Fruit fly (Drosophila melanogaster) whole organism, embryonic: ENCODE measurements around the gene CG11664.
A peak's percentile ranks its signal among the peaks of the same experiment; 100 is the strongest.

ENCODE experiments used
- Atf6 ChIP-seq: fragments of 200-800 bp; sonication (Bioruptor generic); IDR thresholded peaks from 2 replicates; pipeline ENCODE4 v1.3.6; 2022; ENCODE audit warnings: missing biosample characterization, missing genetic modification characterization
- B-H1 ChIP-seq: fragments of 200-800 bp; sonication (Bioruptor generic); IDR thresholded peaks from 3 replicates; pipeline ENCODE4 v1.3.6; 2022; ENCODE audit warnings: missing biosample characterization, missing genetic modification characterization
- CG10267 ChIP-seq: fragments of 200-800 bp; sonication (Bioruptor generic); optimal IDR thresholded peaks from 2 replicates; lab custom pipeline; 2018; ENCODE audit warnings: missing biosample characterization, mild to moderate bottlenecking, missing genetic modification characterization, moderate library complexity
- CG10431 ChIP-seq: fragments of 200-800 bp; sonication (Bioruptor generic); optimal IDR thresholded peaks from 3 replicates; lab custom pipeline; 2018; ENCODE audit warnings: missing biosample characterization, mild to moderate bottlenecking, missing genetic modification characterization
- CG11695 ChIP-seq: fragments of 200-800 bp; sonication (Bioruptor generic); IDR thresholded peaks from 3 replicates; pipeline ENCODE4 v1.3.6; 2022; ENCODE audit warnings: missing biosample characterization, missing genetic modification characterization
- CG12155 ChIP-seq: fragments of 200-800 bp; sonication (Bioruptor generic); optimal IDR thresholded peaks from 3 replicates; lab custom pipeline; 2016; ENCODE audit warnings: missing biosample characterization, missing genetic modification characterization
- CG14014 ChIP-seq: fragments of 200-800 bp; sonication (Bioruptor generic); IDR thresholded peaks from 2 replicates; pipeline ENCODE4 v1.3.6; 2022; ENCODE audit warnings: missing biosample characterization, missing genetic modification characterization
- CG14710 ChIP-seq: fragments of 200-800 bp; sonication (Bioruptor generic); optimal IDR thresholded peaks from 3 replicates; lab custom pipeline; 2019; ENCODE audit warnings: missing biosample characterization, mild to moderate bottlenecking, missing genetic modification characterization, moderate library complexity
- CG15269 ChIP-seq: fragments of 200-800 bp; sonication (Bioruptor generic); optimal IDR thresholded peaks from 2 replicates; lab custom pipeline; 2018; ENCODE audit warnings: missing biosample characterization, mild to moderate bottlenecking, missing genetic modification characterization, moderate library complexity
- CG17912 ChIP-seq: fragments of 200-800 bp; sonication (Bioruptor generic); optimal IDR thresholded peaks from 2 replicates; lab custom pipeline; 2018; ENCODE audit warnings: missing biosample characterization, mild to moderate bottlenecking, missing genetic modification characterization
- CG33213 ChIP-seq: fragments of 200-800 bp; sonication (Bioruptor generic); optimal IDR thresholded peaks from 3 replicates; lab custom pipeline; 2016; ENCODE audit warnings: missing biosample characterization, missing genetic modification characterization
- CG34224 ChIP-seq: fragments of 200-800 bp; sonication (Bioruptor generic); IDR thresholded peaks from 3 replicates; pipeline ENCODE4 v1.3.6; 2022; ENCODE audit warnings: missing biosample characterization, missing genetic modification characterization; ENCODE audit not compliant: partially characterized antibody
- CG3847 ChIP-seq: fragments of 200-800 bp; sonication (Bioruptor generic); IDR thresholded peaks from 2 replicates; pipeline ENCODE4 v1.3.6; 2022; ENCODE audit warnings: missing biosample characterization, missing genetic modification characterization
- CG4730 ChIP-seq: fragments of 200-800 bp; sonication (Bioruptor generic); IDR thresholded peaks from 2 replicates; pipeline ENCODE4 v1.3.6; 2022; ENCODE audit warnings: missing biosample characterization, missing genetic modification characterization
- CG6272 ChIP-seq: fragments of 200-800 bp; sonication (Bioruptor generic); IDR thresholded peaks from 2 replicates; pipeline ENCODE4 v1.3.6; 2022; ENCODE audit warnings: missing biosample characterization, missing genetic modification characterization
- CG9215 ChIP-seq: fragments of 200-800 bp; sonication (Bioruptor generic); IDR thresholded peaks from 2 replicates; pipeline ENCODE4 v1.3.6; 2022; ENCODE audit warnings: missing biosample characterization, missing genetic modification characterization
- CG9932 ChIP-seq: fragments of 200-800 bp; sonication (Bioruptor generic); IDR thresholded peaks from 2 replicates; pipeline ENCODE4 v1.3.6; 2022; ENCODE audit warnings: missing biosample characterization, missing genetic modification characterization
- CTCF ChIP-seq: fragments of 200-800 bp; sonication (Bioruptor generic); optimal IDR thresholded peaks from 2 replicates; lab custom pipeline; 2017; ENCODE audit warnings: missing biosample characterization, mild to moderate bottlenecking, missing genetic modification characterization, moderate library complexity
- Camta ChIP-seq: fragments of 200-800 bp; sonication (Bioruptor generic); optimal IDR thresholded peaks from 2 replicates; lab custom pipeline; 2016; ENCODE audit warnings: missing biosample characterization, missing genetic modification characterization
- Chrac-16 ChIP-seq: fragments of 200-800 bp; sonication (Bioruptor generic); optimal IDR thresholded peaks from 3 replicates; lab custom pipeline; 2016; ENCODE audit warnings: missing biosample characterization, missing genetic modification characterization
- Gug ChIP-seq: fragments of 200-800 bp; sonication (Bioruptor generic); IDR thresholded peaks from 4 replicates; pipeline ENCODE4 v1.3.6; 2022; ENCODE audit warnings: missing biosample characterization, missing genetic modification characterization
- Hand ChIP-seq: fragments of 200-800 bp; sonication (Bioruptor generic); optimal IDR thresholded peaks from 2 replicates; lab custom pipeline; 2017; ENCODE audit warnings: mild to moderate bottlenecking, missing biosample characterization, missing genetic modification reagents, missing genetic modification characterization
- MESR4 ChIP-seq: fragments of 200-800 bp; sonication (Bioruptor generic); optimal IDR thresholded peaks from 2 replicates; lab custom pipeline; 2018; ENCODE audit warnings: missing biosample characterization, mild to moderate bottlenecking, missing genetic modification characterization, moderate library complexity
- Mad ChIP-seq: fragments of 200-800 bp; sonication (Bioruptor generic); optimal IDR thresholded peaks from 2 replicates; lab custom pipeline; 2016; ENCODE audit warnings: missing biosample characterization, missing genetic modification characterization
- Max ChIP-seq: fragments of 200-800 bp; sonication (Bioruptor generic); optimal IDR thresholded peaks from 2 replicates; lab custom pipeline; 2016; ENCODE audit warnings: missing biosample characterization, mild to moderate bottlenecking, missing genetic modification characterization
- Myb ChIP-seq: fragments of 200-800 bp; sonication (Bioruptor generic); optimal IDR thresholded peaks from 2 replicates; lab custom pipeline; 2016; ENCODE audit warnings: missing biosample characterization, missing genetic modification characterization
- NfI ChIP-seq: fragments of 200-800 bp; sonication (Bioruptor generic); optimal IDR thresholded peaks from 3 replicates; lab custom pipeline; 2018; ENCODE audit warnings: missing biosample characterization, mild to moderate bottlenecking, missing genetic modification characterization, moderate library complexity
- Oaz ChIP-seq: fragments of 200-800 bp; sonication (Bioruptor generic); IDR thresholded peaks from 2 replicates; pipeline ENCODE4 v1.3.6; 2022; ENCODE audit warnings: missing biosample characterization, missing genetic modification characterization
- Ravus ChIP-seq: fragments of 200-800 bp; sonication (Bioruptor generic); IDR thresholded peaks from 2 replicates; pipeline ENCODE4 v1.3.6; 2022; ENCODE audit warnings: missing biosample characterization, missing genetic modification characterization
- Sry-β ChIP-seq: fragments of 200-800 bp; sonication (Bioruptor generic); optimal IDR thresholded peaks from 2 replicates; lab custom pipeline; 2018; ENCODE audit warnings: missing biosample characterization, mild to moderate bottlenecking, missing genetic modification characterization, moderate library complexity
- Stat92E ChIP-seq, 3 experiments: fragments of >200 bp in 2 of 3; fragments of 200-800 bp in 1 of 3; sonication (Bioruptor generic) in 1 of 3; optimal IDR thresholded peaks; 2 replicates each; lab custom pipeline; 2017 to 2019; ENCODE audit warnings: missing biosample characterization in 3 of 3, missing genetic modification characterization in 3 of 3, mild to moderate bottlenecking in 1 of 3, moderate library complexity in 1 of 3
- Xbp1 ChIP-seq: fragments of 200-800 bp; sonication (Bioruptor generic); optimal IDR thresholded peaks from 3 replicates; lab custom pipeline; 2016; ENCODE audit warnings: missing biosample characterization, mild to moderate bottlenecking, missing genetic modification characterization
- abd-A ChIP-seq: fragments of 200-800 bp; sonication (Bioruptor generic); optimal IDR thresholded peaks from 3 replicates; lab custom pipeline; 2019; ENCODE audit warnings: missing biosample characterization, mild to moderate bottlenecking, missing genetic modification characterization, moderate library complexity
- corto ChIP-seq: fragments of 200-800 bp; sonication (Bioruptor generic); optimal IDR thresholded peaks from 2 replicates; lab custom pipeline; 2016; ENCODE audit warnings: missing biosample characterization, mild to moderate bottlenecking, missing genetic modification characterization, moderate library complexity
- crc ChIP-seq: fragments of 200-800 bp; sonication (Bioruptor generic); optimal IDR thresholded peaks from 2 replicates; lab custom pipeline; 2016; ENCODE audit warnings: missing biosample characterization, missing genetic modification characterization
- dati ChIP-seq: fragments of 200-800 bp; sonication (Bioruptor generic); IDR thresholded peaks from 2 replicates; pipeline ENCODE4 v1.3.6; 2022; ENCODE audit warnings: missing biosample characterization, missing genetic modification characterization
- exex ChIP-seq: fragments of 200-800 bp; sonication (Bioruptor generic); optimal IDR thresholded peaks from 4 replicates; lab custom pipeline; 2018; ENCODE audit warnings: missing biosample characterization, mild to moderate bottlenecking, missing genetic modification characterization, moderate library complexity
- fd3F ChIP-seq: fragments of 200-800 bp; sonication (Bioruptor generic); optimal IDR thresholded peaks from 2 replicates; lab custom pipeline; 2018; ENCODE audit warnings: missing biosample characterization, mild to moderate bottlenecking, missing genetic modification characterization, moderate library complexity
- klu ChIP-seq: fragments of 200-800 bp; sonication (Bioruptor generic); IDR thresholded peaks from 2 replicates; pipeline ENCODE4 v1.3.6; 2022; ENCODE audit warnings: missing biosample characterization, missing genetic modification characterization
- kni ChIP-seq: fragments of 200-800 bp; sonication (Bioruptor generic); optimal IDR thresholded peaks from 3 replicates; lab custom pipeline; 2017; ENCODE audit warnings: mild to moderate bottlenecking, missing biosample characterization, missing genetic modification reagents, missing genetic modification characterization
- lmd ChIP-seq: fragments of 200-800 bp; sonication (Bioruptor generic); IDR thresholded peaks from 2 replicates; pipeline ENCODE4 v1.3.6; 2022; ENCODE audit warnings: missing biosample characterization, missing genetic modification characterization
- odd ChIP-seq: fragments of 200-800 bp; sonication (Bioruptor generic); optimal IDR thresholded peaks from 2 replicates; lab custom pipeline; 2017; ENCODE audit warnings: missing biosample characterization, mild to moderate bottlenecking, missing genetic modification characterization
- pho ChIP-seq: fragments of 200-800 bp; sonication (Bioruptor generic); optimal IDR thresholded peaks from 2 replicates; lab custom pipeline; 2016; ENCODE audit warnings: missing biosample characterization, missing genetic modification characterization
- ro ChIP-seq: fragments of 200-800 bp; sonication (Bioruptor generic); IDR thresholded peaks from 2 replicates; pipeline ENCODE4 v1.3.6; 2022; ENCODE audit warnings: missing biosample characterization, missing genetic modification characterization
- run ChIP-seq: fragments of 200-800 bp; sonication (Bioruptor generic); optimal IDR thresholded peaks from 3 replicates; lab custom pipeline; 2018; ENCODE audit warnings: missing biosample characterization, mild to moderate bottlenecking, missing genetic modification characterization
- shn ChIP-seq: fragments of 200-800 bp; sonication (Bioruptor generic); optimal IDR thresholded peaks from 3 replicates; lab custom pipeline; 2016; ENCODE audit warnings: missing biosample characterization, missing genetic modification characterization
- slou ChIP-seq: fragments of 200-800 bp; sonication (Bioruptor generic); optimal IDR thresholded peaks from 3 replicates; lab custom pipeline; 2016; ENCODE audit warnings: missing biosample characterization, missing genetic modification characterization
- tna ChIP-seq: fragments of 200-800 bp; sonication (Bioruptor generic); IDR thresholded peaks from 2 replicates; pipeline ENCODE4 v1.3.6; 2022; ENCODE audit warnings: missing biosample characterization, missing genetic modification characterization; ENCODE audit not compliant: partially characterized antibody
- tup ChIP-seq: fragments of 200-800 bp; sonication (Bioruptor generic); optimal IDR thresholded peaks from 2 replicates; lab custom pipeline; 2016; ENCODE audit warnings: missing biosample characterization, mild to moderate bottlenecking, missing genetic modification characterization, moderate library complexity
- usp ChIP-seq: fragments of >200 bp; optimal IDR thresholded peaks from 2 replicates; lab custom pipeline; 2017; ENCODE audit warnings: missing biosample characterization, missing genetic modification characterization
- zfh1 ChIP-seq: fragments of 200-800 bp; sonication (Bioruptor generic); IDR thresholded peaks from 3 replicates; pipeline ENCODE4 v1.3.6; 2022; ENCODE audit warnings: missing biosample characterization, missing genetic modification characterization

The CG11664 gene

DNA sequence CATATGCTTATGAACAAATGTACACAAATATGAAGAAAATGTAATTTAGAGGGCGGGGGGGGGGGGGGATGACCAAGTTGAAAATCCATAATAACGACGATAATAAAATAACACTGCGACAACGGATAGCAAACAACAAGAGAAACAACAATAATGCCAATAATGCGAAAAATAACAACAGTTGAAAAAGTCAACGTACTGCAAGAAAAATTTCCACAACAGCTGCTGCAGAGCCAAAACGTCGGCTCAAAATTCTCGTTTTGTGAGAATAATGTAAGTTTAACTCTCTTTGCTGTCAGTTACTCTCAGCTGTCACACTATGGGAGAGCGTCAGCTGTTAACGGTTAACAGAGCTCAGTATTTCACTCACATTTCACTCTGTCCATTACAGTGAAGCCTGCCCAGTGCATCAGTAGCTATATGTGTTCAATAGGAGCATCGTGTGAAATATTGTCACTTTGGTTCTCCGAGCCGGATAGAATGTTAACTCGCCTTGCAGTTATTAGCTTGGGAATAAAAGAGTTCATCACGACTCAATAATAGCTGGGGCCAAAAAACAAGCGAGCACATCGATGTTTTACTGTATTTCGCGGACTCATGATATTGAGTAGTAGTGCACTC, 25.3 kb downstream of the CG11664 start (continued):
- TF ChIP-seq klu (GFP tag; lab: Robert Waterston, UW) (peak; percentile 44; the same call in 1 of the 2 replicates), tna (GFP tag; lab: Robert Waterston, UW) (no peak), Oaz (peak; percentile 66), CG4730 (peak; percentile 54; the same call in 1 of the 2 replicates), lmd (GFP tag; lab: Robert Waterston, UW) (peak; percentile 81), Sry-β (GFP tag; lab: Kevin White, UChicago) (no peak), CG9215 (GFP tag; lab: Robert Waterston, UW) (peak; percentile 59), B-H1 (GFP tag; lab: Robert Waterston, UW) (peak; percentile 60), Mad (peak; percentile 67), CG6272 (peak; percentile 55; the same call in 1 of the 2 replicates), run (tag; lab: Kevin White, UChicago) (peak; percentile 44), ro (GFP tag; lab: Robert Waterston, UW) (peak; percentile 63; the same call in 1 of the 2 replicates), CG33213 (GFP tag; lab: Kevin White, UChicago) (peak; percentile 36), kni (no peak), Myb (GFP tag; lab: Kevin White, UChicago) (peak; percentile 47), CG34224 (no peak), Atf6 (GFP tag; lab: Robert Waterston, UW) (peak; percentile 76), usp (GFP tag; lab: Kevin White, UChicago) (no peak), Stat92E (GFP tag; optimal IDR thresholded peaks at IDR 0.05; lab: Kevin White, UChicago) (no peak), slou (peak; percentile 44), zfh1 (peak; percentile 87), CG15269 (tag; lab: Kevin White, UChicago) (peak; percentile 86), Max (GFP tag; lab: Kevin White, UChicago) (peak; percentile 53), Chrac-16 (GFP tag; lab: Kevin White, UChicago) (peak; percentile 69), Camta (peak; percentile 73), CG10267 (tag; lab: Kevin White, UChicago) (peak; percentile 57), MESR4 (GFP tag; lab: Kevin White, UChicago) (peak; percentile 10), crc (GFP tag; lab: Kevin White, UChicago) (peak; percentile 54), Gug (peak; percentile 79), fd3F (GFP tag; lab: Kevin White, UChicago) (peak; percentile 72), Ravus (GFP tag; lab: Robert Waterston, UW) (no peak), CG9932 (GFP tag; lab: Robert Waterston, UW) (peak; percentile 57), exex (tag; lab: Kevin White, UChicago) (no peak), corto (GFP tag; lab: Kevin White, UChicago) (peak; percentile 59), Xbp1 (peak; percentile 86), CG10431 (GFP tag; lab: Kevin White, UChicago) (no peak), odd (peak; percentile 52), CG3847 (GFP tag; lab: Robert Waterston, UW) (peak; percentile 62), dati (0 out of 2 replicates have a peak, but pooled peaks have one; percentile 32), Hand (GFP tag; lab: Kevin White, UChicago) (peak; percentile 62), NfI (GFP tag; lab: Kevin White, UChicago) (peak; percentile 80), shn (GFP tag; lab: Kevin White, UChicago) (peak; percentile 78), CG14710 (tag; lab: Kevin White, UChicago) (peak; percentile 57), abd-A (tag; lab: Kevin White, UChicago) (no peak), CG12155 (GFP tag; lab: Kevin White, UChicago) (peak; percentile 67), tup (peak; percentile 20), CG11695 (GFP tag; lab: Robert Waterston, UW) (peak; percentile 83), pho (GFP tag; lab: Kevin White, UChicago) (peak; percentile 60), CTCF (GFP tag; lab: Kevin White, UChicago) (peak; percentile 15), CG17912 (GFP tag; lab: Kevin White, UChicago) (no peak), CG14014 (GFP tag; lab: Robert Waterston, UW) (peak; percentile 80)
